Fruit fly (Drosophila melanogaster): ENCODE results near the gene Task7.
A peak's percentile ranks its signal among the peaks of the same experiment; 100 is the strongest.

The Task7 gene

DNA sequence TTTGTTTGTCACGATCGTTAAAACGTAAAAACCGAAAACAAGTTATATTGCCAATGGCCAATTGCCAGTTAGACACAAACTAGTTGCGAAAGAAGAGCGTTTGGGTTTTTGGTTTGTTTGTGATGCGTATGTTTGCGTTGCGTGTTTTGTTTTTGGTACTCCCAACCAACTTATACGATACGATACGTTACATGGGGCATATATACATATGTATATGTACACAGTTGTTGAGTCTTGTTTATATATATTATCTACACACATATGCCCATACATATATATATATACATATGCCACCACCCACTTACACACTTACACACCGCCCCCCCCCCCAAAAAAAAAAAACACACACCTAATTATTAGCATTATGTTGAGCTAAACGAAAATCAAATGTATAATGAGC is 36.2 kb upstream of the Task7 start:
- TF ChIP-seq CG15710 (tag; optimal IDR thresholded peaks at IDR 0.05) = no peak
- TF ChIP-seq CG13204 (GFP tag; optimal IDR thresholded peaks at IDR 0.05) = no peak
- no peak for TF ChIP-seq CG17806 (tag; optimal IDR thresholded peaks at IDR 0.05)
- no peak for TF ChIP-seq CG4496 (GFP tag; IDR thresholded peaks at IDR 0.05)
- TF ChIP-seq EcR (GFP tag; optimal IDR thresholded peaks at IDR 0.05) = no peak
- TF ChIP-seq Snoo (tag; optimal IDR thresholded peaks at IDR 0.05) = no peak
- no peak for TF ChIP-seq D1 (tag; optimal IDR thresholded peaks at IDR 0.05)
- no peak for TF ChIP-seq Ets98B (GFP tag; IDR thresholded peaks at IDR 0.05)
- no peak for TF ChIP-seq Pif1B (GFP tag; optimal IDR thresholded peaks at IDR 0.05)
- no peak for TF ChIP-seq fd96Ca (GFP tag; IDR thresholded peaks at IDR 0.05)
- TF ChIP-seq gl (tag; optimal IDR thresholded peaks at IDR 0.05) = no peak
- TF ChIP-seq Pif1A (GFP tag; optimal IDR thresholded peaks at IDR 0.05) = no peak
- no peak for TF ChIP-seq CG34367 (tag; optimal IDR thresholded peaks at IDR 0.05)
- TF ChIP-seq CG8301 (tag; optimal IDR thresholded peaks at IDR 0.05) = no peak
- TF ChIP-seq CG32121 (GFP tag; IDR thresholded peaks at IDR 0.05) = no peak

- TF ChIP-seq CG8159 (tag; optimal IDR thresholded peaks at IDR 0.05) (no peak), rn (GFP tag; IDR thresholded peaks at IDR 0.05) (no peak), CG10348 (GFP tag; IDR thresholded peaks at IDR 0.05) (no peak), CG34367 (tag; optimal IDR thresholded peaks at IDR 0.05) (no peak)
Measured at dm6 chr3R:9441996-9442395, 29.9 kb upstream of the Task7 start.

dm6 chr3R:9441134-9441533 is 29.0 kb upstream of the Task7 start:
- TF ChIP-seq rn (GFP tag; IDR thresholded peaks at IDR 0.05) = no peak
- TF ChIP-seq CG32121 (GFP tag; IDR thresholded peaks at IDR 0.05) = no peak
- TF ChIP-seq CG10348 (GFP tag; IDR thresholded peaks at IDR 0.05) = no peak
- TF ChIP-seq Pif1A (GFP tag; optimal IDR thresholded peaks at IDR 0.05) = no peak
- no peak for TF ChIP-seq CG15710 (tag; optimal IDR thresholded peaks at IDR 0.05)
- TF ChIP-seq EcR (GFP tag; optimal IDR thresholded peaks at IDR 0.05) = no peak
- no peak for TF ChIP-seq Pif1B (GFP tag; optimal IDR thresholded peaks at IDR 0.05)
- TF ChIP-seq Snoo (tag; optimal IDR thresholded peaks at IDR 0.05) = no peak
- no peak for TF ChIP-seq CG8159 (tag; optimal IDR thresholded peaks at IDR 0.05)
- no peak for TF ChIP-seq gl (tag; optimal IDR thresholded peaks at IDR 0.05)
- TF ChIP-seq CG8301 (tag; optimal IDR thresholded peaks at IDR 0.05) = no peak
- no peak for TF ChIP-seq Ets98B (GFP tag; IDR thresholded peaks at IDR 0.05)
- TF ChIP-seq D1 (tag; optimal IDR thresholded peaks at IDR 0.05) = no peak
- no peak for TF ChIP-seq CG17806 (tag; optimal IDR thresholded peaks at IDR 0.05)
- no peak for TF ChIP-seq CG9948 (tag; optimal IDR thresholded peaks at IDR 0.05)
- TF ChIP-seq CG14655 (GFP tag; optimal IDR thresholded peaks at IDR 0.05) = no peak
- no peak for TF ChIP-seq CG12605 (GFP tag; IDR thresholded peaks at IDR 0.05)
- no peak for TF ChIP-seq CG34367 (tag; optimal IDR thresholded peaks at IDR 0.05)
- no peak for TF ChIP-seq CG13204 (GFP tag; optimal IDR thresholded peaks at IDR 0.05)
- TF ChIP-seq fd96Ca (GFP tag; IDR thresholded peaks at IDR 0.05) = no peak

DNA sequence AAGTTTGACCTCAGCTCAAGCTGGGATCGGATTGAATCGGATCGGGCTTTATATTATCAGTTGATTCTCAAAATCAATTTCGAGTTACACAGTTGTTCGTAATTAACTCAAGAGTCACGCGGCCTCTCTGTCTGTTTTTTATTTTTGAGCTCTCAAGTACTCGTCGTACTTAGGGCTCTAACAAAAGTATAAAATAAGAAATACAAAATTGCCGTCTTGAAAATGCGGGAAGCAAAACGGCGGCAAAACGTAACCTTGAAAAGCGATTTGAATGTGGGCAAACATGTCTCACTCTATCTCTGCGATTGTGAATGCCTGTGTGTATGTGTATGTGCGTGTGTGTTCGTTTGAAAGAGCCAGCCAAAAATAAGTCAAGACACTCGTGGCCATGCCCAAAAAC is 25.5 kb upstream of the Task7 start:
- TF ChIP-seq EcR (GFP tag; optimal IDR thresholded peaks at IDR 0.05) (no peak), Pif1A (GFP tag; optimal IDR thresholded peaks at IDR 0.05) (no peak), CG4496 (GFP tag; IDR thresholded peaks at IDR 0.05) (no peak), fd96Ca (GFP tag; IDR thresholded peaks at IDR 0.05) (no peak), CG8301 (tag; optimal IDR thresholded peaks at IDR 0.05) (no peak), CG17806 (tag; optimal IDR thresholded peaks at IDR 0.05) (no peak), Snoo (tag; optimal IDR thresholded peaks at IDR 0.05) (no peak), CG9948 (tag; optimal IDR thresholded peaks at IDR 0.05) (no peak), Pif1B (GFP tag; optimal IDR thresholded peaks at IDR 0.05) (no peak), CG10348 (GFP tag; IDR thresholded peaks at IDR 0.05) (no peak), CG14655 (GFP tag; optimal IDR thresholded peaks at IDR 0.05) (no peak), D1 (tag; optimal IDR thresholded peaks at IDR 0.05) (no peak)

DNA sequence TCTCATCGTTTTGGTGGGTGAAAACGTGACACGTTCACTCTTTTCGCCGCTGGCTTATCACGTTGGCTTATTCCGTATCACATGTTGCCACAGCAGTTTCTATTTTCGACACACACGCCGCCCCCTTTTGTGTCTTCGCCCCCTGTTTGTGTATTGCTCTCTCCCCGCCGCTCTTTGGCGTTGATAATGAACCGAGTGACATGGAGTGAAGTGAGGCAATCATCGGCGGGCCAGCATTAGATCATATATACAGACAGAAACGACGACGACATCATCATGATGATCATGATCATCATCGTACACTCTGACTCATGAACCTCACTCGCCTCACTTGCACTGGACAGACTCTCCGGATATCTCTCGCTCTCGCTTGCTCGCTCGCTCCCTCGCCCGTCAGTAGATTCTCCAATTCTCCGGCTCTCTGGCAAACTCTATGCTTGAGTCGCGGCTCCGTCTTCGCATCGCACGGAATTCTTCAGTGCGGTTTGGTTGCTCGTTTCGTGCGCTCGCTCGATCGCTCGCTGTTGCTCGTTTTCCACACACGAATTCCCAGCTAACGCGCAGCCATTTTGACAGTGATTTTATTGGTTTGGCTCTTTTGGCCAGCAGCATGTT is 24.4 kb upstream of the Task7 start:
- no peak for TF ChIP-seq CG8301 (tag; optimal IDR thresholded peaks at IDR 0.05)
- TF ChIP-seq CG12605 (GFP tag; IDR thresholded peaks at IDR 0.05) = no peak
- TF ChIP-seq CG14655 (GFP tag; optimal IDR thresholded peaks at IDR 0.05) = no peak
- TF ChIP-seq CG4496 (GFP tag; IDR thresholded peaks at IDR 0.05) = 0 out of 3 replicates have a peak, but pooled peaks have one; percentile 41
- no peak for TF ChIP-seq rn (GFP tag; IDR thresholded peaks at IDR 0.05)
- TF ChIP-seq CG8159 (tag; optimal IDR thresholded peaks at IDR 0.05) = no peak
- TF ChIP-seq Ets98B (GFP tag; IDR thresholded peaks at IDR 0.05) = peak; percentile 7; the same call in 1 of the 2 replicates
- TF ChIP-seq CG15710 (tag; optimal IDR thresholded peaks at IDR 0.05) = no peak
- no peak for TF ChIP-seq CG9948 (tag; optimal IDR thresholded peaks at IDR 0.05)
- TF ChIP-seq CG10348 (GFP tag; IDR thresholded peaks at IDR 0.05) = no peak
- TF ChIP-seq Pif1B (GFP tag; optimal IDR thresholded peaks at IDR 0.05) = no peak

dm6 chr3R:9435898-9436297 is 23.8 kb upstream of the Task7 start:
- TF ChIP-seq Ets98B (GFP tag; IDR thresholded peaks at IDR 0.05) (no peak), Pif1A (GFP tag; optimal IDR thresholded peaks at IDR 0.05) (no peak), CG12605 (GFP tag; IDR thresholded peaks at IDR 0.05) (no peak), CG34367 (tag; optimal IDR thresholded peaks at IDR 0.05) (no peak), CG9948 (tag; optimal IDR thresholded peaks at IDR 0.05) (no peak), CG4496 (GFP tag; IDR thresholded peaks at IDR 0.05) (no peak), gl (tag; optimal IDR thresholded peaks at IDR 0.05) (no peak), CG17806 (tag; optimal IDR thresholded peaks at IDR 0.05) (no peak), CG32121 (GFP tag; IDR thresholded peaks at IDR 0.05) (no peak), CG13204 (GFP tag; optimal IDR thresholded peaks at IDR 0.05) (no peak), CG8301 (tag; optimal IDR thresholded peaks at IDR 0.05) (no peak), D1 (tag; optimal IDR thresholded peaks at IDR 0.05) (no peak), CG10348 (GFP tag; IDR thresholded peaks at IDR 0.05) (no peak), CG8159 (tag; optimal IDR thresholded peaks at IDR 0.05) (no peak), CG14655 (GFP tag; optimal IDR thresholded peaks at IDR 0.05) (no peak), Snoo (tag; optimal IDR thresholded peaks at IDR 0.05) (no peak), EcR (GFP tag; optimal IDR thresholded peaks at IDR 0.05) (no peak), fd96Ca (GFP tag; IDR thresholded peaks at IDR 0.05) (no peak)
